Worm (Caenorhabditis elegans): ENCODE data around the gene cutl-18.

ce11 chrV:11272848-11273247 lies 43.9 kb downstream of the cutl-18 start, which contains the start of gene clec-223:
- no peak for TF ChIP-seq snpc-4 (tag; optimal IDR thresholded peaks at IDR 0.05)
- no peak for TF ChIP-seq unc-62 (GFP tag; optimal IDR thresholded peaks at IDR 0.05)
- TF ChIP-seq lin-35 (GFP tag; optimal IDR thresholded peaks at IDR 0.05), result no peak
- no peak for TF ChIP-seq pqm-1 (tag; optimal IDR thresholded peaks at IDR 0.05)
- no peak for TF ChIP-seq elt-2 (tag; optimal IDR thresholded peaks at IDR 0.05)
- no peak for TF ChIP-seq nhr-28 (tag; optimal IDR thresholded peaks at IDR 0.05)
- no peak for TF ChIP-seq ztf-11 (tag; optimal IDR thresholded peaks at IDR 0.05)
